Worm (Caenorhabditis elegans) whole organism, L1 larva: ENCODE measurements around the gene Y44A6C.2.
A peak's percentile ranks its signal among the peaks of the same experiment; 100 is the strongest.

Experiments used
- alr-1 ChIP-seq: fragments of 200-800 bp; sonication (Bioruptor generic); optimal IDR thresholded peaks from 2 replicates; lab custom pipeline; 2018; ENCODE audit warnings: borderline replicate concordance, mild to moderate bottlenecking, missing genetic modification characterization, missing compliant biosample characterization
- aly-2 ChIP-seq: fragments of 150-350 bp; optimal IDR thresholded peaks from 2 replicates; lab custom pipeline; 2014; ENCODE audit warnings: missing biosample characterization, missing genetic modification characterization
- ama-1 ChIP-seq: fragments of 150-350 bp; optimal IDR thresholded peaks from 2 replicates; lab custom pipeline; 2014
- ceh-88 ChIP-seq: fragments of 200-800 bp; sonication (Bioruptor generic); IDR thresholded peaks from 2 replicates; pipeline ENCODE4 v1.3.6; 2022; ENCODE audit warnings: missing genetic modification characterization, missing compliant biosample characterization
- dpl-1 ChIP-seq, 3 experiments: fragments of 150-350 bp in 2 of 3; sonication (generic microtip) in 1 of 3; optimal IDR thresholded peaks; 2 replicates each; lab custom pipeline; 2014 to 2017; ENCODE audit warnings: missing biosample characterization in 3 of 3, missing genetic modification characterization in 3 of 3, missing genetic modification reagents in 3 of 3
- dsc-1 ChIP-seq: sonication (generic microtip); optimal IDR thresholded peaks from 2 replicates; lab custom pipeline; 2016; ENCODE audit warnings: mild to moderate bottlenecking, missing genetic modification characterization, missing compliant biosample characterization
- efl-1 ChIP-seq, 4 experiments: fragments of 150-350 bp; optimal IDR thresholded peaks in 3 of 4; peaks in 1 of 4; 1 replicate in 1 of 4; 2 replicates in 3 of 4; lab custom pipeline; 2014; ENCODE audit warnings: missing biosample characterization in 2 of 4, missing genetic modification characterization in 2 of 4, missing genetic modification reagents in 2 of 4
- efl-3 ChIP-seq: fragments of 200-800 bp; sonication (Bioruptor generic); optimal IDR thresholded peaks from 2 replicates; lab custom pipeline; 2018; ENCODE audit warnings: mild to moderate bottlenecking, missing genetic modification characterization, missing compliant biosample characterization
- egl-27 ChIP-seq, 2 experiments: fragments of 150-350 bp in 1 of 2; sonication (generic microtip); optimal IDR thresholded peaks; 3 replicates each; lab custom pipeline; 2017 to 2018; ENCODE audit warnings: missing biosample characterization in 2 of 2, missing genetic modification characterization in 2 of 2, missing genetic modification reagents in 2 of 2
- elt-2 ChIP-seq: sonication (generic microtip); optimal IDR thresholded peaks from 2 replicates; lab custom pipeline; 2016; ENCODE audit warnings: missing genetic modification characterization, mild to moderate bottlenecking, inconsistent platforms, missing compliant biosample characterization, missing genetic modification reagents
- fkh-10 ChIP-seq: sonication (generic microtip); optimal IDR thresholded peaks from 2 replicates; lab custom pipeline; 2017; ENCODE audit warnings: missing biosample characterization, missing genetic modification reagents, missing genetic modification characterization
- hlh-17 ChIP-seq: fragments of 200-800 bp; sonication (Bioruptor generic); optimal IDR thresholded peaks from 2 replicates; lab custom pipeline; 2018; ENCODE audit warnings: missing genetic modification characterization, mild to moderate bottlenecking, missing compliant biosample characterization, moderate library complexity, borderline replicate concordance
- hpl-2 ChIP-seq: fragments of 150-350 bp; optimal IDR thresholded peaks from 2 replicates; lab custom pipeline; 2014; ENCODE audit warnings: missing biosample characterization, missing genetic modification reagents, missing genetic modification characterization
- jun-1 ChIP-seq: fragments of 150-350 bp; optimal IDR thresholded peaks from 2 replicates; lab custom pipeline; 2014; ENCODE audit warnings: missing biosample characterization, missing genetic modification reagents, missing genetic modification characterization
- lin-14 ChIP-seq: fragments of 200-800 bp; sonication (Bioruptor generic); optimal IDR thresholded peaks from 2 replicates; lab custom pipeline; 2018; ENCODE audit warnings: mild to moderate bottlenecking, missing genetic modification characterization, moderate library complexity, missing compliant biosample characterization
- lin-35 ChIP-seq, 2 experiments: fragments of 150-350 bp; optimal IDR thresholded peaks; 2 replicates each; lab custom pipeline; 2014; ENCODE audit warnings: missing biosample characterization in 2 of 2, missing genetic modification characterization in 2 of 2, missing genetic modification reagents in 2 of 2
- mdl-1 ChIP-seq, 2 experiments: fragments of 150-350 bp; optimal IDR thresholded peaks; 2 replicates each; lab custom pipeline; 2014 to 2017; ENCODE audit warnings: missing biosample characterization in 2 of 2, missing genetic modification characterization in 2 of 2, inconsistent platforms in 1 of 2
- mep-1 ChIP-seq: fragments of 150-350 bp; optimal IDR thresholded peaks from 2 replicates; lab custom pipeline; 2014; ENCODE audit warnings: missing biosample characterization, missing genetic modification characterization
- nhr-47 ChIP-seq: sonication (generic microtip); optimal IDR thresholded peaks from 2 replicates; lab custom pipeline; 2016; ENCODE audit warnings: mild to moderate bottlenecking, missing genetic modification characterization, moderate library complexity, missing compliant biosample characterization
- nhr-71 ChIP-seq: sonication (generic microtip); optimal IDR thresholded peaks from 2 replicates; lab custom pipeline; 2016; ENCODE audit warnings: mild to moderate bottlenecking, missing genetic modification characterization, moderate library complexity, missing compliant biosample characterization
- nhr-77 ChIP-seq: fragments of 150-350 bp; optimal IDR thresholded peaks from 2 replicates; lab custom pipeline; 2014; ENCODE audit warnings: missing biosample characterization, missing genetic modification characterization
- nhr-84 ChIP-seq: sonication (generic microtip); optimal IDR thresholded peaks from 2 replicates; lab custom pipeline; 2017; ENCODE audit warnings: missing biosample characterization, missing genetic modification characterization
- nhr-85 ChIP-seq: sonication (generic microtip); peaks from one replicate; lab custom pipeline; 2016; ENCODE audit warnings: missing genetic modification characterization, inconsistent platforms, missing compliant biosample characterization
- pqm-1 ChIP-seq: sonication (generic microtip); optimal IDR thresholded peaks from 3 replicates; lab custom pipeline; 2017; ENCODE audit warnings: missing biosample characterization, missing genetic modification characterization
- rnt-1 ChIP-seq: sonication (generic microtip); optimal IDR thresholded peaks from 2 replicates; lab custom pipeline; 2016; ENCODE audit warnings: mild to moderate bottlenecking, missing genetic modification characterization, moderate library complexity, missing compliant biosample characterization
- skn-1 ChIP-seq: fragments of 150-350 bp; optimal IDR thresholded peaks from 2 replicates; lab custom pipeline; 2014; ENCODE audit warnings: missing biosample characterization, missing genetic modification characterization
- snpc-4 ChIP-seq: fragments of 150-350 bp; optimal IDR thresholded peaks from 2 replicates; lab custom pipeline; 2014; ENCODE audit warnings: missing biosample characterization, missing genetic modification characterization
- snu-23 ChIP-seq: sonication (generic microtip); optimal IDR thresholded peaks from 2 replicates; lab custom pipeline; 2016; ENCODE audit warnings: missing genetic modification characterization, missing compliant biosample characterization
- tbx-2 ChIP-seq: sonication (generic microtip); optimal IDR thresholded peaks from 2 replicates; lab custom pipeline; 2016; ENCODE audit warnings: missing genetic modification characterization, missing compliant biosample characterization
- unc-130 ChIP-seq: fragments of 150-350 bp; optimal IDR thresholded peaks from 2 replicates; lab custom pipeline; 2017; ENCODE audit warnings: missing biosample characterization, missing genetic modification characterization, inconsistent platforms
- unc-30 ChIP-seq: sonication (generic microtip); optimal IDR thresholded peaks from 2 replicates; lab custom pipeline; 2017; ENCODE audit warnings: missing biosample characterization, missing genetic modification characterization
- unc-86 ChIP-seq: sonication (generic microtip); optimal IDR thresholded peaks from 2 replicates; lab custom pipeline; 2016; ENCODE audit warnings: missing genetic modification characterization, missing compliant biosample characterization
- unc-98 ChIP-seq: fragments of 200-800 bp; sonication (Bioruptor generic); IDR thresholded peaks from 2 replicates; pipeline ENCODE4 v1.3.6; 2022; ENCODE audit warnings: missing genetic modification characterization, missing compliant biosample characterization
- vab-15 ChIP-seq: sonication (generic microtip); optimal IDR thresholded peaks from 2 replicates; lab custom pipeline; 2017; ENCODE audit warnings: missing genotype, mild to moderate bottlenecking, missing genetic modification characterization, missing compliant biosample characterization
- zip-4 ChIP-seq: fragments of 200-800 bp; sonication (Bioruptor generic); optimal IDR thresholded peaks from 2 replicates; lab custom pipeline; 2018; ENCODE audit warnings: mild to moderate bottlenecking, missing genetic modification characterization, moderate library complexity, missing compliant biosample characterization

The Y44A6C.2 gene

ce11 chrV:20749098-20749497 is 27.1 kb downstream of the Y44A6C.2 start (continued):
- TF ChIP-seq dpl-1 (GFP tag; optimal IDR thresholded peaks at IDR 0.05; lab: Kevin White, UChicago) (no peak), aly-2 (tag; lab: Kevin White, UChicago) (no peak), snpc-4 (tag; lab: Kevin White, UChicago) (no peak), nhr-85 (tag; lab: Kevin White, UChicago) (no peak), ama-1 (lab: Kevin White, UChicago) (no peak), fkh-10 (GFP tag; lab: Kevin White, UChicago) (no peak), alr-1 (tag; lab: Kevin White, UChicago) (no peak), rnt-1 (tag; lab: Kevin White, UChicago) (no peak), efl-3 (GFP tag; lab: Kevin White, UChicago) (no peak), ceh-88 (GFP tag; lab: Robert Waterston, UW) (no peak), nhr-71 (tag; lab: Kevin White, UChicago) (peak; percentile 21), skn-1 (no peak), tbx-2 (peak; percentile 27), elt-2 (tag; lab: Kevin White, UChicago) (no peak), hlh-17 (GFP tag; lab: Kevin White, UChicago) (no peak), nhr-77 (tag; lab: Kevin White, UChicago) (peak; percentile 69), mep-1 (no peak)

ce11 chrV:20752609-20753102 is 30.6 kb downstream of the Y44A6C.2 start, which contains the start of gene pha-4:
TSS of gene pha-4 (plus strand) at chrV:20753052.
- no peak for TF ChIP-seq zip-4
- no peak for TF ChIP-seq hpl-2 (GFP tag; lab: Kevin White, UChicago)
- peak; percentile 0 for TF ChIP-seq jun-1 (tag; lab: Kevin White, UChicago)
- peak; percentile 4 for TF ChIP-seq lin-14 (GFP tag; lab: Kevin White, UChicago)
- no peak for TF ChIP-seq dsc-1 (tag; lab: Kevin White, UChicago)
- TF ChIP-seq ama-1 (lab: Kevin White, UChicago): no peak
- no peak for TF ChIP-seq egl-27 (tag; optimal IDR thresholded peaks at IDR 0.05; lab: Kevin White, UChicago)
- TF ChIP-seq elt-2 (tag; lab: Kevin White, UChicago): peak; percentile 68
- TF ChIP-seq pqm-1 (tag; lab: Kevin White, UChicago): peak; percentile 69
- TF ChIP-seq lin-35 (GFP tag; optimal IDR thresholded peaks at IDR 0.05; lab: Kevin White, UChicago): peak in 1 of 2 experiments; percentile 30
- no peak for TF ChIP-seq unc-98 (GFP tag; lab: Robert Waterston, UW)

ce11 chrV:20753838-20754503 is 31.9 kb downstream of the Y44A6C.2 start:
- TF ChIP-seq elt-2 (tag; lab: Kevin White, UChicago): peak; percentile 16
- TF ChIP-seq nhr-85 (tag; lab: Kevin White, UChicago): peak; percentile 24
- TF ChIP-seq snu-23 (GFP tag; lab: Kevin White, UChicago): no peak
- TF ChIP-seq lin-14 (GFP tag; lab: Kevin White, UChicago): peak; percentile 25
- TF ChIP-seq unc-30: no peak
- no peak for TF ChIP-seq nhr-84 (tag; lab: Kevin White, UChicago)

ce11 chrV:20755494-20755893 is 33.5 kb downstream of the Y44A6C.2 start:
- TF ChIP-seq unc-130: no peak

- no peak for TF ChIP-seq efl-1 (optimal IDR thresholded peaks at IDR 0.05; lab: Kevin White, UChicago)
- no peak for TF ChIP-seq efl-1 (GFP tag; optimal IDR thresholded peaks at IDR 0.05 in 1 of 2; lab: Kevin White, UChicago)
- peak; percentile 26 for TF ChIP-seq lin-14 (GFP tag; lab: Kevin White, UChicago)
- peak in 1 of 2 experiments; percentile 22 for TF ChIP-seq mdl-1 (tag; optimal IDR thresholded peaks at IDR 0.05; lab: Kevin White, UChicago)
- no peak for TF ChIP-seq ama-1 (lab: Kevin White, UChicago)
- TF ChIP-seq nhr-47: no peak
- TF ChIP-seq vab-15 (tag; lab: Kevin White, UChicago): no peak
- TF ChIP-seq unc-86: no peak
- TF ChIP-seq hlh-17 (GFP tag; lab: Kevin White, UChicago): no peak
Measured at ce11 chrV:20756385-20756996, 34.5 kb downstream of the Y44A6C.2 start.
